Worm (Caenorhabditis elegans) whole organism, young adult: ENCODE results near the gene ZK863.8.

Experiments used
- B0336.3 ChIP-seq: fragments of 200-800 bp; sonication (Bioruptor generic); IDR thresholded peaks from 2 replicates; pipeline ENCODE4 v1.3.6; 2022; ENCODE audit warnings: missing genetic modification characterization, missing compliant biosample characterization
- C06A6.2 ChIP-seq: fragments of 200-800 bp; sonication (Bioruptor generic); conservative IDR thresholded peaks from 2 replicates; pipeline ENCODE4 v1.3.6; 2022; ENCODE audit warnings: missing genetic modification characterization, missing compliant biosample characterization
- F23B12.7 ChIP-seq: sonication (generic microtip); optimal IDR thresholded peaks from 2 replicates; lab custom pipeline; 2017; ENCODE audit warnings: missing genetic modification characterization, mild to moderate bottlenecking, missing compliant biosample characterization, antibody characterized with exemption, moderate library complexity; ENCODE audit not compliant: insufficient read depth
- F52B5.7 ChIP-seq: sonication (generic microtip); optimal IDR thresholded peaks from 2 replicates; lab custom pipeline; 2016; ENCODE audit warnings: mild to moderate bottlenecking, missing genetic modification characterization, missing compliant biosample characterization
- K11D2.4 ChIP-seq: fragments of 200-800 bp; sonication (Bioruptor generic); IDR thresholded peaks from 2 replicates; pipeline ENCODE4 v1.3.6; 2022; ENCODE audit warnings: missing genetic modification reagents, missing genetic modification characterization, missing compliant biosample characterization
- T26A5.8 ChIP-seq: sonication (generic microtip); optimal IDR thresholded peaks from 2 replicates; lab custom pipeline; 2016; ENCODE audit warnings: missing genetic modification characterization, missing compliant biosample characterization
- Y53F4B.3 ChIP-seq: fragments of 200-800 bp; sonication (Bioruptor generic); IDR thresholded peaks from 2 replicates; pipeline ENCODE4 v1.3.6; 2022; ENCODE audit warnings: missing genetic modification reagents, missing genetic modification characterization, missing compliant biosample characterization
- Y56A3A.18 ChIP-seq: fragments of 200-800 bp; sonication (Bioruptor generic); IDR thresholded peaks from 2 replicates; pipeline ENCODE4 v1.3.6; 2022; ENCODE audit warnings: missing genetic modification reagents, missing genetic modification characterization, missing compliant biosample characterization
- ama-1 ChIP-seq, 3 experiments: fragments of 150-350 bp in 1 of 3; sonication (generic microtip) in 2 of 3; optimal IDR thresholded peaks; 2 replicates each; lab custom pipeline; 2014 to 2018; ENCODE audit warnings: missing biosample characterization in 2 of 3, missing genetic modification characterization in 2 of 3, missing genetic modification reagents in 2 of 3
- atf-7 ChIP-seq: sonication (generic microtip); optimal IDR thresholded peaks from 2 replicates; lab custom pipeline; 2017; ENCODE audit warnings: mild to moderate bottlenecking, missing genetic modification characterization, missing compliant biosample characterization
- attf-5 ChIP-seq: fragments of 200-800 bp; sonication (Bioruptor generic); optimal IDR thresholded peaks from 2 replicates; lab custom pipeline; 2018; ENCODE audit warnings: mild to moderate bottlenecking, missing genetic modification characterization, missing compliant biosample characterization
- bed-2 ChIP-seq: fragments of 200-800 bp; sonication (Bioruptor generic); IDR thresholded peaks from 2 replicates; pipeline ENCODE4 v1.3.6; 2022; ENCODE audit warnings: missing genetic modification reagents, missing genetic modification characterization, missing compliant biosample characterization
- ceh-79 ChIP-seq: sonication (generic microtip); optimal IDR thresholded peaks from 2 replicates; lab custom pipeline; 2017; ENCODE audit warnings: mild to moderate bottlenecking, missing genetic modification characterization, missing compliant biosample characterization
- die-1 ChIP-seq: sonication (generic microtip); optimal IDR thresholded peaks from 2 replicates; lab custom pipeline; 2016; ENCODE audit warnings: missing genotype, mild to moderate bottlenecking, missing genetic modification characterization, missing compliant biosample characterization
- efl-1 ChIP-seq: fragments of 150-350 bp; optimal IDR thresholded peaks from 2 replicates; lab custom pipeline; 2014; ENCODE audit warnings: missing biosample characterization, missing genetic modification reagents, missing genetic modification characterization
- egl-18 ChIP-seq: fragments of 200-800 bp; sonication (Bioruptor generic); IDR thresholded peaks from 2 replicates; pipeline ENCODE4 v1.3.6; 2022; ENCODE audit warnings: missing genetic modification reagents, missing genetic modification characterization, missing compliant biosample characterization
- hlh-26 ChIP-seq: fragments of 200-800 bp; sonication (Bioruptor generic); conservative IDR thresholded peaks from 2 replicates; pipeline ENCODE4 v1.3.6; 2022; ENCODE audit warnings: missing genetic modification reagents, missing genetic modification characterization, missing compliant biosample characterization
- hmg-20 ChIP-seq: fragments of 200-800 bp; sonication (Bioruptor generic); IDR thresholded peaks from 2 replicates; pipeline ENCODE4 v1.3.6; 2022; ENCODE audit warnings: missing genetic modification reagents, missing genetic modification characterization, missing compliant biosample characterization
- lin-35 ChIP-seq, 3 experiments: fragments of 150-350 bp in 2 of 3; sonication (generic microtip) in 1 of 3; optimal IDR thresholded peaks; 2 replicates each; lab custom pipeline; 2014 to 2018; ENCODE audit warnings: missing biosample characterization in 3 of 3, missing genetic modification characterization in 3 of 3, missing genetic modification reagents in 3 of 3
- lin-40 ChIP-seq: sonication (generic microtip); optimal IDR thresholded peaks from 2 replicates; lab custom pipeline; 2016; ENCODE audit warnings: missing genetic modification characterization, mild to moderate bottlenecking, missing compliant biosample characterization, missing genotype, missing genetic modification reagents
- lsl-1 ChIP-seq: fragments of 200-800 bp; sonication (Bioruptor generic); optimal IDR thresholded peaks from 2 replicates; lab custom pipeline; 2018; ENCODE audit warnings: mild to moderate bottlenecking, missing genetic modification characterization, moderate library complexity, missing compliant biosample characterization
- lsy-27 ChIP-seq: sonication (generic microtip); optimal IDR thresholded peaks from 2 replicates; lab custom pipeline; 2017; ENCODE audit warnings: missing genetic modification characterization, mild to moderate bottlenecking, missing compliant biosample characterization, antibody characterized with exemption, missing genotype, borderline replicate concordance; ENCODE audit not compliant: insufficient read depth
- mcd-1 ChIP-seq: fragments of 200-800 bp; sonication (Bioruptor generic); IDR thresholded peaks from 2 replicates; pipeline ENCODE4 v1.3.6; 2022; ENCODE audit warnings: missing genetic modification reagents, missing genetic modification characterization, missing compliant biosample characterization
- mel-28 ChIP-seq: sonication (generic microtip); optimal IDR thresholded peaks from 2 replicates; lab custom pipeline; 2016; ENCODE audit warnings: borderline replicate concordance, mild to moderate bottlenecking, missing genetic modification characterization, missing compliant biosample characterization
- mxl-1 ChIP-seq: sonication (generic microtip); optimal IDR thresholded peaks from 2 replicates; lab custom pipeline; 2016; ENCODE audit warnings: missing genetic modification characterization, missing compliant biosample characterization
- nhr-120 ChIP-seq: fragments of 200-800 bp; sonication (Bioruptor generic); IDR thresholded peaks from 2 replicates; pipeline ENCODE4 v1.3.6; 2022; ENCODE audit warnings: missing genetic modification characterization, missing compliant biosample characterization
- rec-8 ChIP-seq, 2 experiments: sonication (generic microtip); optimal IDR thresholded peaks; 2 replicates each; lab custom pipeline; 2016; ENCODE audit warnings: mild to moderate bottlenecking in 2 of 2, missing genetic modification characterization in 2 of 2, missing genetic modification reagents in 2 of 2, missing genotype in 2 of 2, missing biosample characterization in 1 of 2, missing compliant biosample characterization in 1 of 2, moderate library complexity in 1 of 2
- snpc-1.3 ChIP-seq: sonication (generic microtip); optimal IDR thresholded peaks from 2 replicates; lab custom pipeline; 2017; ENCODE audit warnings: missing genetic modification characterization, mild to moderate bottlenecking, missing compliant biosample characterization, antibody characterized with exemption, moderate library complexity, missing genotype, missing genetic modification reagents; ENCODE audit not compliant: insufficient read depth
- snpc-3.4 ChIP-seq: sonication (generic microtip); optimal IDR thresholded peaks from 2 replicates; lab custom pipeline; 2017; ENCODE audit warnings: missing genetic modification characterization, mild to moderate bottlenecking, missing compliant biosample characterization, antibody characterized with exemption, moderate library complexity, missing genotype, missing genetic modification reagents
- tbp1 ChIP-seq: fragments of 200-800 bp; sonication (Bioruptor generic); optimal IDR thresholded peaks from 2 replicates; lab custom pipeline; 2018; ENCODE audit warnings: mild to moderate bottlenecking, missing genetic modification characterization, missing compliant biosample characterization
- tlf-1 ChIP-seq: fragments of 200-800 bp; sonication (Bioruptor generic); optimal IDR thresholded peaks from 2 replicates; lab custom pipeline; 2018; ENCODE audit warnings: mild to moderate bottlenecking, missing genetic modification characterization, missing compliant biosample characterization
- ztf-25 ChIP-seq: fragments of 200-800 bp; sonication (Bioruptor generic); IDR thresholded peaks from 2 replicates; pipeline ENCODE4 v1.3.6; 2022; ENCODE audit warnings: missing genetic modification reagents, missing genetic modification characterization, missing compliant biosample characterization
- ztf-6 ChIP-seq: fragments of 200-800 bp; sonication (Bioruptor generic); IDR thresholded peaks from 2 replicates; pipeline ENCODE4 v1.3.6; 2022; ENCODE audit warnings: missing genetic modification reagents, missing genetic modification characterization, missing compliant biosample characterization

ZK863.8 gene

ce11 chrV:12187344-12187743 lies at the start of gene ZK863.8:
TSS of gene ZK863.8 (minus strand) at chrV:12187516.
- TF ChIP-seq T26A5.8 (tag; lab: Kevin White, UChicago) (no peak), snpc-3.4 (tag; lab: Kevin White, UChicago) (no peak), mel-28 (tag; lab: Kevin White, UChicago) (no peak), Y53F4B.3 (GFP tag; lab: Robert Waterston, UW) (no peak), egl-18 (GFP tag; lab: Robert Waterston, UW) (no peak), tbp1 (no peak), B0336.3 (no peak), snpc-1.3 (no peak), mcd-1 (no peak), hmg-20 (GFP tag; lab: Robert Waterston, UW) (no peak), tlf-1 (GFP tag; lab: Kevin White, UChicago) (no peak), atf-7 (tag; lab: Kevin White, UChicago) (no peak), hlh-26 (GFP tag; lab: Robert Waterston, UW) (no peak), C06A6.2 (GFP tag; lab: Robert Waterston, UW) (no peak), die-1 (tag; lab: Kevin White, UChicago) (no peak), rec-8 (tag; optimal IDR thresholded peaks at IDR 0.05; lab: Kevin White, UChicago) (no peak), ama-1 (optimal IDR thresholded peaks at IDR 0.05; lab: Kevin White, UChicago) (no peak), ama-1 (GFP tag; optimal IDR thresholded peaks at IDR 0.05; lab: Kevin White, UChicago) (no peak), ztf-25 (no peak), bed-2 (GFP tag; lab: Robert Waterston, UW) (no peak), F52B5.7 (tag; lab: Kevin White, UChicago) (no peak)

ce11 chrV:12235502-12235901 lies 48.2 kb upstream of the ZK863.8 start:
- no peak for TF ChIP-seq efl-1 (GFP tag; lab: Kevin White, UChicago)
- no peak for TF ChIP-seq egl-18 (GFP tag; lab: Robert Waterston, UW)
- TF ChIP-seq B0336.3 = no peak
- no peak for TF ChIP-seq lin-40 (tag; lab: Kevin White, UChicago)
- TF ChIP-seq, all 124 proteins: peak for 0

ce11 chrV:12234293-12235004 lies 47.1 kb upstream of the ZK863.8 start, which contains the start of gene myo-3:
TSS of gene myo-3 (minus strand) at chrV:12234343.
- no peak for TF ChIP-seq ztf-6 (GFP tag; lab: Robert Waterston, UW)
- TF ChIP-seq F23B12.7 (tag; lab: Kevin White, UChicago) = no peak
- no peak for TF ChIP-seq nhr-120 (GFP tag; lab: Robert Waterston, UW)
- no peak for TF ChIP-seq snpc-3.4 (tag; lab: Kevin White, UChicago)
- TF ChIP-seq die-1 (tag; lab: Kevin White, UChicago) = no peak
- no peak for TF ChIP-seq lsy-27 (tag; lab: Kevin White, UChicago)
- no peak for TF ChIP-seq lin-35 (GFP tag; optimal IDR thresholded peaks at IDR 0.05; lab: Kevin White, UChicago)
- TF ChIP-seq K11D2.4 = no peak
- TF ChIP-seq attf-5 (GFP tag; lab: Kevin White, UChicago) = no peak
- TF ChIP-seq Y56A3A.18 (GFP tag; lab: Robert Waterston, UW) = no peak

ce11 chrV:12233425-12233824 lies 46.1 kb upstream of the ZK863.8 start:
- no peak for TF ChIP-seq lsl-1 (GFP tag; lab: Kevin White, UChicago)
- TF ChIP-seq ceh-79 = no peak
- no peak for TF ChIP-seq mxl-1 (tag; lab: Kevin White, UChicago)
- TF ChIP-seq mcd-1 = no peak
- TF ChIP-seq, all 124 proteins: peak for 0
